Worm (Caenorhabditis elegans): ENCODE results near the gene gst-12.

The gst-12 gene

DNA sequence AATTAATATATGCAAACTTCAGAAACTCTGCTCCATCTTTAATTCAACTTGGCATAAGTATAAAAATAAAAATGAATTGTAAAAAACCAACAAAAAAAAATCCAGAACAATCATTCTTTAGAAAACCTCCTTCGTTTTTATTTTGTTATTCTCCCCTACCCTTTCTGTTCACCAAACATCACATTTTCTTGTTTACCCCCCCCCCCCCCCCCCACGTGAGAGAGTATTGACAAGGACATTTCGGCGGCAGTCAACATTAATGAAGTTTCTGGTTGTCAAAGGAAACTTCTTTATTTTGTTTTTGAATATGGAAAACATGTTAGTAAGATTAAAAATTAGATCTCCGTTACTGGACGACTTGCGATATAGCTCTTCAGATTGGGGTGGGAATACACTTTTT lies 3.3 kb downstream of the gst-12 start:
- no peak for TF ChIP-seq unc-62 (GFP tag; optimal IDR thresholded peaks at IDR 0.05)

DNA sequence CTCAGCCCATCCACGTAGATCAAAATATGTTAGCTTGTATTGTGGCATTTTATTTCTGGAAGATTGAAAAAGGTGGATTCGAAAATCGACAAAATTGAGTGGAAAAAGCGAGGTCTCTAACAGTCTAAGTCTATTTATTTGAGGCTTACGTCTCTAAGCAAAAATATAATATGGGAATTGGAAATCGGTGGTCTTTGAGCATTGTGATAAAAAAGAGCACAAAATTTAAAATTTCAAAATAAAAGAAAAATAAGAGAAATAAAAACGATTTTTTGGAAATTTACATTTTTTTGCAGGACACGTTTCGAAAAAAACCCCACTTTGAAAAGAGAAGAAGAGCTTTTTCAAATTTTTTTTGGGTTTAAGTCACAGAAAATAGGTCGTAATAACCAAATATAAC lies 4.8 kb downstream of the gst-12 start, which contains the start of gene gst-15:
Gene gst-15, minus strand, starts transcription at position 101 of the 400 bp plus-strand sequence.
- no peak for TF ChIP-seq unc-62 (GFP tag; optimal IDR thresholded peaks at IDR 0.05)

DNA sequence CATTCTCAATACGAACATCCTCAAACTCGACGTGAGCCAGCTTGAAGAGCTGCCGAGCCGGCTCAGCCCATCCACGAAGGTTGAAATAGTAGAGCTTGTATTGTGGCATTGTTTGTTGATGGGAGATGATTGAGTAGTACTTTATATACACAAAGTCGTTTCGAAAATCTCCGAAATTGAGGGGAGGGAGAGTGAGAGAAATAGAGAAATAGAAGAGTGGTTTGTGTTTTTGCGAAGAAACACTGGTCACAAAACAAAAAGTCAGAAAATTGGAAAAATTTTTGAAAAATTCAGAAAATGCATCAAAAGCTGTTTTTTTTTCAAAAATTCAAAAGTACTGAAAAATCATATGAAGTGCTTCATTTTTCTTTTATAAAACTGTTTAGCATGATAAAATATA lies 6.7 kb downstream of the gst-12 start, which contains the start of gene gst-24:
Gene gst-24, minus strand, starts transcription at position 181 of the 400 bp plus-strand sequence.
- no peak for TF ChIP-seq unc-62 (GFP tag; optimal IDR thresholded peaks at IDR 0.05)

- TF ChIP-seq unc-62 (GFP tag; optimal IDR thresholded peaks at IDR 0.05) = no peak
Measured at ce11 chrII:13609655-13610054, 8.2 kb downstream of the gst-12 start, which contains the start of gene gst-20. TSS of gene gst-20 (minus strand) at chrII:13609824.

DNA sequence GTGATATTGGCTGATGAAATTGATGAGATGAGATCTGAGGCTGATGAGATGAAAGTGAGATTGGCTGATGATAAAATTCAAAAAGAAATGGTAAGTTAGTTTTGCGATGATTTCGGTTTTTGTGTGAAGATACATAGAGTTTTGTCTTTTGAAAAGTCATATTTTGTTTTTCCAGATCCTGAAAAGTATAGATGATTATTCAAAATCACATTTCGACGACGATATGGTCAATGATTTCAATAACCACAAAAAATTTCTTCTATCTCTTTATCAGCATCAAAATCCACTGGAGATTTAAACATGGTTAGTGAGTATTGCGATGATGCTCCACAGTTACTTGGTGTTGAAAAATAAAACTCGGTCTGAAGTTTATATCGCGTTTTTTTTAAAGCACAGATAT lies 17.0 kb downstream of the gst-12 start, which contains the start of gene csp-1:
Gene csp-1, plus strand, starts transcription at position 301 of the 400 bp plus-strand sequence.
- no peak for TF ChIP-seq unc-62 (GFP tag; optimal IDR thresholded peaks at IDR 0.05)

ce11 chrII:13596505-13596977 lies 21.3 kb downstream of the gst-12 start, which contains the start of the genes fbxc-23 and csc-1:
TSS of gene fbxc-23 (minus strand) at chrII:13596555.
TSS of gene csc-1 (plus strand) at chrII:13596955.
- TF ChIP-seq unc-62 (GFP tag; optimal IDR thresholded peaks at IDR 0.05) = no peak

- no peak for TF ChIP-seq unc-62 (GFP tag; optimal IDR thresholded peaks at IDR 0.05)
Measured at ce11 chrII:13595279-13595678, 22.6 kb downstream of the gst-12 start.

DNA sequence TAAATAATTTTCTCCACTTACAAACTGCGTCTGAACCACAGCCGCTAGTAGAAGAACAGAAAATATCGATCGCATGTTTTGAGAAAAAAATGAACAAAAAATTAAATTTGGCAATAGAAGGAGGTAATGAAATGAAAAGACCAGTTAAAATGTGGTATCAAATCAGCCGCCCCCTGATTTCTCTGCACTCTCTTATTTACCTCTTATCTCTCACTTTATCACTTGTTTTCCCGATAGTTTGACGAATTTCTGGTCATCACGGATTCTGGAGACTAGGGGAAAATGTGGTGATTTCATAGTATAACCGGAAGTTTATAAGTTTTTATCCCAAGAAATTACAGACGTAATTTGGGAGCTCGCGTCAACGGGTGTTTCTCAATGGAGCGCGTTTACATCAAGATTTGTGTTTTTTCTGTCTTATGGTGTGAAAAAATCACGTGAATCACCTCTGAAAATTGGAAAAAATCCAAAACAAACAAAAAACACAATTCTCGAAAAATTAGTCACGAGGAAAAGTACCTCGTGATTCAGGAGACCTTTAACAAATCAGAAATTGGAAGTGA lies 24.1 kb downstream of the gst-12 start, which contains the start of gene clec-146:
Gene clec-146, minus strand, starts transcription at position 116 of the 563 bp plus-strand sequence.
- TF ChIP-seq unc-62 (GFP tag; optimal IDR thresholded peaks at IDR 0.05) = no peak

DNA sequence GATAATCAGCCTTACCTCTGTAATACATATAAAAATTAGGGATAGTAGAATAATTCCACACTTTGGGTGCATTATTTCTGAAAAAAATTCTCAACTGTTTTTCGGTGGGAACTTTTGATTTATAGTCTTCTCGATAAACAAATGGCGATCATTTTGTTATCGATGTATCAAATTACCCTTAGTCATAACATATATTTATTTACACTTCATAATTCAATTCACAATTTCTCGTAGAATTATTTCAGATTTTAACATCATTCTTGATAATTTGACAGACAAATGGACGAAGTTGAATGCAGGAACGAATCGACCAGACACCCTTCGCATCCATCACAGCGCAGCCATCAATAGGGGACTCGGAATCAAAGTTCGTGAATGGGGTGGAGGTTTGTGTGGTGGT lies 27.4 kb downstream of the gst-12 start, which contains the start of gene clec-145:
Gene clec-145, minus strand, starts transcription at position 101 of the 400 bp plus-strand sequence.
- TF ChIP-seq unc-62 (GFP tag; optimal IDR thresholded peaks at IDR 0.05) = no peak

DNA sequence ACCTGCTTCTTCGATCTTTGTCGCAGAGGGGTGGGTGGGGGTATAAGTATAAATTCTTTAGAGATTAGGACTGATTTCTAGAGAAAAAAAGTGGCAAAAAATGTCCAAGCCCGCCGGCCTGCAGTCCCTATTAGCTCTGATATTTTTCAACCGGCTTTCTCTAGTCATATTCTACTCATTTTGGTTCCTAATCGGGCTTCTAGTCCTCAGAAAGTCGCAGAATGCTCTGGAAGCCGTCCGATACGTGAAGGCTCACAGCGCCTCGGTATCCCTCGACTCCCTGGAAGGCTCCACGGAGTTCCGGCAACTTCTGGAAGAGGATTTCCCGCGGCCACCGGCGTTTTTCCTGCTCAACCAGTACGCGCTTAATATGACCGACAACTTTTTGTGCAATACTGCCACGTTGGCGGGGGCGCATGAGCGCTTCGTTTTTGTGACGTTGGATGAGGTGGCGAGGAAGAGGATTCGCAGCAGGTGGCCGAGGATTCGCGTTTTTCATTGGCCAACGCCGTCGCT lies 32.1 kb downstream of the gst-12 start, which contains the start of gene Y48E1B.8:
Gene Y48E1B.8, plus strand, starts transcription at position 51 of the 516 bp plus-strand sequence.
- TF ChIP-seq unc-62 (GFP tag; optimal IDR thresholded peaks at IDR 0.05) = no peak

DNA sequence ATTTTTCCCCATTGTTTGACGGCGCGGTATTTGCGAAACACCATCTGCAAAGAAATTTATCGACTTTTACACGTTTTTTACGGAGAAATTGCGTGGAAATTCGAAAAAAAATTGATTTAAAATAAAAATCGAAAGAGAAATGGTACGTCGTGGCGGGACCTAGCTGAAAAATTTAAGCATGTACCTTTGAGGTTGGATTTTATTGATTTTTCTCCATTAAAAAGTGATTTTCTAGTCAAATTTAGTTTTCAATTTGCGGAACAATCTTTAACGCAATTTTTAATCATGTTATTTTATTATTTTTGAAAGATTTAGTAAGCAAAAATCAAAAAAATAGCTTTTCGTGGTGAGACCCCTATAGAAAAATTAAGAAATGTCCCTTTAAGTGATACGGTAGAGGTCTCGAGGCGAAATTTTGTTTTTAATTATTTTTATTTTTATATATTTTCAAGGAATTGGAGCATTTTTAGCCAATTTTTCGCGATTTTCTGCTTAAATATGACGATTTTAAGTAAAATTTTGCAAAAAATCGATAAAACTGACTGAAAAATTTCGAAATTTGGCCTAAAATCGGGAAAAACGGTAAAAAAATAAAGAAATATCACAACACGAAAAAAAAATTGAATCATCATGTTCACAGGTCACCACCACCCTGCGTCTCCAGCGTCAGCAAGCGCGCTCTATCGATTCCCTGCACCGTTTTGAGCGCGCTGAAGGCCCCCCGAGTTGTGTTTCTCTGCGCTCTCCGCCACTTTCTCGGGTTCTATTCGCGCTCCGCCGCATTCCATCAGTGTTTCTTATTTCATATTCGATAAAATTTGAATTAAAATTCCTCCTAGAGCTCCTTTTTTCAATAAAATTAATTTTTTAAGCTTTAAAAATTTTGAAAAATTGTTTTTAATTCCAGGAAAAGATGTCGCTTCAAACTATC lies 42.6 kb downstream of the gst-12 start, which contains the start of the genes mrpl-37 and lin-38:
Gene mrpl-37, minus strand, starts transcription at position 51 of the 931 bp plus-strand sequence.
Gene lin-38, plus strand, starts transcription at position 908 of the 931 bp plus-strand sequence.
- no peak for TF ChIP-seq unc-62 (GFP tag; optimal IDR thresholded peaks at IDR 0.05)

DNA sequence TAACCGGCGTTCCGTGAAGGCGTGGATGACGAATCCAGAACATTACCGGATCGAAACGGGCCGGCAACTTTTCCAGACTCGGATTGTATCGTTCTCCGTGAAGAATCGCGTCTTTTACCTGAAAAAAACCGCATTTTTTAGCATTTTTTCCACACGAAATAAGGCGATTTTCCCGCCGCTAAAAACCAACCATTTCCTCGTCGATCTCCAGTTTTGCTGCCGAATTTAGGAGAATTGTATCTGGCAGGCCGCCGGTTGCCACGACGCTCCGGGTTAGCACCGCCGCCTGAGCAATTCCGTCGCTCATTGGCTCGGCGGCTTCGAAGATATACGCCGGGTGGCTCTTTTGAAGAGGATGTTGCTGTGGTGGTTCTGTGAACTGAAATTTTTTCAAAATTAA lies 43.5 kb downstream of the gst-12 start:
- no peak for TF ChIP-seq unc-62 (GFP tag; optimal IDR thresholded peaks at IDR 0.05)

- no peak for TF ChIP-seq unc-62 (GFP tag; optimal IDR thresholded peaks at IDR 0.05)
Measured at ce11 chrII:13567871-13568270, 50.0 kb downstream of the gst-12 start, which contains the start of gene Y48E1B.3. TSS of gene Y48E1B.3 (minus strand) at chrII:13567971.
